Worm (Caenorhabditis elegans): ENCODE measurements around the gene unc-30.

unc-30 gene

ce11 chrIV:13118794-13119193 is at the start of gene unc-30:
TSS of gene unc-30 (plus strand) at chrIV:13118977.
- no peak for TF ChIP-seq nhr-43 (tag; optimal IDR thresholded peaks at IDR 0.05; ENCODE audit: poor library complexity, severe bottlenecking)
- peak; percentile 58 for TF ChIP-seq nfya-1 (tag; optimal IDR thresholded peaks at IDR 0.05; ENCODE audit: insufficient read depth)
- peak; percentile 34 for TF ChIP-seq lin-39 (tag; optimal IDR thresholded peaks at IDR 0.05)
- TF ChIP-seq pha-4 (tag; optimal IDR thresholded peaks at IDR 0.05), result no peak

ce11 chrIV:13070142-13070541 is 48.6 kb upstream of the unc-30 start, which contains the start of gene scl-7:
TSS of gene scl-7 (plus strand) at chrIV:13070442.
- TF ChIP-seq nhr-77 (tag; optimal IDR thresholded peaks at IDR 0.05), result no peak
- TF ChIP-seq fkh-10 (GFP tag; optimal IDR thresholded peaks at IDR 0.05), result no peak
- TF ChIP-seq nhr-28 (tag; optimal IDR thresholded peaks at IDR 0.05), result no peak
- no peak for TF ChIP-seq nhr-43 (tag; optimal IDR thresholded peaks at IDR 0.05; ENCODE audit: poor library complexity, severe bottlenecking)
- TF ChIP-seq fkh-2 (tag; optimal IDR thresholded peaks at IDR 0.05), result no peak
- TF ChIP-seq nhr-237 (tag; optimal IDR thresholded peaks at IDR 0.05), result no peak
- no peak for TF ChIP-seq jun-1 (tag; optimal IDR thresholded peaks at IDR 0.05)
- TF ChIP-seq nhr-76 (tag; optimal IDR thresholded peaks at IDR 0.05), result no peak
- TF ChIP-seq elt-3 (tag; optimal IDR thresholded peaks at IDR 0.05), result no peak
- TF ChIP-seq ztf-11 (tag; optimal IDR thresholded peaks at IDR 0.05), result no peak
- no peak for TF ChIP-seq snpc-4 (tag; optimal IDR thresholded peaks at IDR 0.05)
- no peak for TF ChIP-seq unc-39 (tag; optimal IDR thresholded peaks at IDR 0.05)

ce11 chrIV:13071445-13071844 is 47.3 kb upstream of the unc-30 start, which contains the start of gene scl-8:
TSS of gene scl-8 (plus strand) at chrIV:13071745.
- no peak for TF ChIP-seq mdl-1 (tag; optimal IDR thresholded peaks at IDR 0.05)
- TF ChIP-seq zag-1 (tag; optimal IDR thresholded peaks at IDR 0.05), result no peak
- TF ChIP-seq nhr-67 (tag; optimal IDR thresholded peaks at IDR 0.05), result no peak
- no peak for TF ChIP-seq lin-39 (tag; optimal IDR thresholded peaks at IDR 0.05)
- TF ChIP-seq fkh-2 (tag; optimal IDR thresholded peaks at IDR 0.05), result no peak
- TF ChIP-seq ztf-11 (tag; optimal IDR thresholded peaks at IDR 0.05), result no peak
- TF ChIP-seq nfya-1 (tag; optimal IDR thresholded peaks at IDR 0.05; ENCODE audit: insufficient read depth), result no peak
- TF ChIP-seq egl-5 (tag; optimal IDR thresholded peaks at IDR 0.05), result no peak
- no peak for TF ChIP-seq fos-1 (tag; optimal IDR thresholded peaks at IDR 0.05)
- TF ChIP-seq tbx-2 (tag; optimal IDR thresholded peaks at IDR 0.05), result no peak
- TF ChIP-seq ZK546.5 (tag; optimal IDR thresholded peaks at IDR 0.05), result no peak

ce11 chrIV:13075625-13076252 is 43.0 kb upstream of the unc-30 start:
- peak; percentile 51 for TF ChIP-seq nhr-23 (tag; optimal IDR thresholded peaks at IDR 0.05)
- TF ChIP-seq nhr-25 (tag; optimal IDR thresholded peaks at IDR 0.05), result peak; percentile 17
- no peak for TF ChIP-seq ZK546.5 (tag; optimal IDR thresholded peaks at IDR 0.05)
- TF ChIP-seq elt-3 (tag; optimal IDR thresholded peaks at IDR 0.05), result peak in 2 of 3 experiments; percentile 43 to 47
- TF ChIP-seq lsy-12 (tag; optimal IDR thresholded peaks at IDR 0.05), result no peak
- TF ChIP-seq nhr-43 (tag; optimal IDR thresholded peaks at IDR 0.05; ENCODE audit: poor library complexity, severe bottlenecking), result peak; percentile 63
- TF ChIP-seq skn-1 (tag; optimal IDR thresholded peaks at IDR 0.05), result no peak

- no peak for TF ChIP-seq jun-1 (tag; optimal IDR thresholded peaks at IDR 0.05)
- TF ChIP-seq ceh-9 (tag; optimal IDR thresholded peaks at IDR 0.05), result no peak
- TF ChIP-seq nhr-76 (tag; optimal IDR thresholded peaks at IDR 0.05), result no peak
- TF ChIP-seq lin-39 (tag; optimal IDR thresholded peaks at IDR 0.05), result no peak
- no peak for TF ChIP-seq lsy-12 (tag; optimal IDR thresholded peaks at IDR 0.05)
- TF ChIP-seq nhr-43 (tag; optimal IDR thresholded peaks at IDR 0.05; ENCODE audit: poor library complexity, severe bottlenecking), result no peak
- TF ChIP-seq sea-2 (GFP tag; optimal IDR thresholded peaks at IDR 0.05), result no peak
- no peak for TF ChIP-seq elt-3 (tag; optimal IDR thresholded peaks at IDR 0.05)
- no peak for TF ChIP-seq aly-2 (tag; optimal IDR thresholded peaks at IDR 0.05)
- no peak for TF ChIP-seq nhr-23 (tag; optimal IDR thresholded peaks at IDR 0.05)
- TF ChIP-seq fos-1 (tag; optimal IDR thresholded peaks at IDR 0.05), result no peak
- no peak for TF ChIP-seq tbx-2 (tag; optimal IDR thresholded peaks at IDR 0.05)
- TF ChIP-seq egl-5 (tag; optimal IDR thresholded peaks at IDR 0.05), result no peak
- TF ChIP-seq R02D3.7 (tag; optimal IDR thresholded peaks at IDR 0.05), result no peak
These were observed 42.2 kb upstream of the unc-30 start, which contains the start of gene C39E9.7 for ce11 chrIV:13076620-13077019. TSS of gene C39E9.7 (minus strand) at chrIV:13076720.

ce11 chrIV:13077694-13078093 is 41.1 kb upstream of the unc-30 start:
- peak; percentile 39 for TF ChIP-seq nhr-23 (tag; optimal IDR thresholded peaks at IDR 0.05)
- TF ChIP-seq mdl-1 (tag; optimal IDR thresholded peaks at IDR 0.05), result no peak
- peak; percentile 91 for TF ChIP-seq nhr-43 (tag; optimal IDR thresholded peaks at IDR 0.05; ENCODE audit: poor library complexity, severe bottlenecking)
- TF ChIP-seq nhr-25 (tag; optimal IDR thresholded peaks at IDR 0.05), result peak; percentile 81
- no peak for TF ChIP-seq elt-3 (tag; optimal IDR thresholded peaks at IDR 0.05)

Measured in whole organism, L3 larva.